Worm (Caenorhabditis elegans): ENCODE data around the gene gmap-1.

DNA sequence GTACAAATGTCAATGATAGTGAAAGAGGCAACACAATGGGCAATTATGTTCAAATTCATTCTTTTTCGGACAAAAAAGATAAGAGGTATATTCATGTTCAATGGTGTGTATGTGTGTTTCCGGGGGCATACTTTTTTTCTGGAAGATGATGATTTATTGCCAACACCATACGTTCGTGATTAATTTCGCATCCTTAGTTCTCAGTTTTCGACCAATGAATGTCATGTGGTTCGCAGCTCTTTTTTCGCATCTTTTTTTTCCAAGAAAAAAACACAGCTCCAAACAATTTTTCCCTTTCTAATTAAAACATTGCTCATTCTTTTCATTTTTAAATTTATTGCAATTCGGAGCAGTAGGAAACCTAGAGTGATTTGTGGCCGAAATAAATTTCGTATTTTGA, 6.0 kb downstream of the gmap-1 start:
- TF ChIP-seq B0310.2 (tag; optimal IDR thresholded peaks at IDR 0.05) = no peak
- TF ChIP-seq ama-1 (optimal IDR thresholded peaks at IDR 0.05) = no peak
